Worm (Caenorhabditis elegans) whole organism, L3 larva: ENCODE results near the gene abcf-1.

Experiments used
- aly-2 ChIP-seq: fragments of 150-350 bp; optimal IDR thresholded peaks from 2 replicates; lab custom pipeline; 2014; ENCODE audit warnings: missing biosample characterization, missing genetic modification characterization
- ceh-9 ChIP-seq: sonication (generic microtip); optimal IDR thresholded peaks from 2 replicates; lab custom pipeline; 2018; ENCODE audit warnings: missing biosample characterization, missing genetic modification characterization
- tbx-2 ChIP-seq: sonication (generic microtip); optimal IDR thresholded peaks from 2 replicates; lab custom pipeline; 2016; ENCODE audit warnings: mild to moderate bottlenecking, missing genetic modification characterization, missing compliant biosample characterization
- zag-1 ChIP-seq: fragments of 150-350 bp; optimal IDR thresholded peaks from 2 replicates; lab custom pipeline; 2014; ENCODE audit warnings: missing biosample characterization, missing genetic modification characterization
- ztf-11 ChIP-seq: fragments of 150-350 bp; optimal IDR thresholded peaks from 2 replicates; lab custom pipeline; 2014; ENCODE audit warnings: missing biosample characterization, missing genetic modification characterization

ce11 chrV:12811810-12812209 is 48.6 kb upstream of the abcf-1 start:
- TF ChIP-seq ceh-9 (no peak), zag-1 (tag; lab: Kevin White, UChicago) (no peak), aly-2 (tag; lab: Kevin White, UChicago) (no peak), ztf-11 (tag; lab: Kevin White, UChicago) (no peak), tbx-2 (no peak)
